Fruit fly (Drosophila melanogaster) Kc167 (cell line): ENCODE data around the gene CG43120.

ENCODE experiments used
- h ChIP-seq: fragments of >200 bp; optimal IDR thresholded peaks from 3 replicates; lab custom pipeline; 2018; ENCODE audit warnings: missing external identifiers
- insv ChIP-seq: fragments of >200 bp; optimal IDR thresholded peaks from 3 replicates; lab custom pipeline; 2018; ENCODE audit warnings: missing external identifiers
- psq ChIP-seq: fragments of >200 bp; optimal IDR thresholded peaks from 2 replicates; lab custom pipeline; 2017; ENCODE audit warnings: missing external identifiers
- ttk ChIP-seq: sonication (Bioruptor generic); optimal IDR thresholded peaks from 2 replicates; lab custom pipeline; 2017; ENCODE audit warnings: missing external identifiers

- no peak for TF ChIP-seq psq
- no peak for TF ChIP-seq ttk (lab: Kevin White, UChicago)
- no peak for TF ChIP-seq insv
- TF ChIP-seq h (lab: Kevin White, UChicago): no peak
Measured at dm6 chr3L:14362028-14362427, 19.7 kb upstream of the CG43120 start.
